Fruit fly (Drosophila melanogaster) whole organism, embryonic: ENCODE data around the gene CG13075.

Experiments used
- C15 ChIP-seq: fragments of 200-800 bp; sonication (Bioruptor generic); IDR thresholded peaks from 3 replicates; pipeline ENCODE4 v1.3.6; 2022; ENCODE audit warnings: missing biosample characterization, missing genetic modification characterization
- CG3838 ChIP-seq: fragments of 200-800 bp; sonication (Bioruptor generic); optimal IDR thresholded peaks from 3 replicates; lab custom pipeline; 2016; ENCODE audit warnings: missing biosample characterization, missing genetic modification characterization
- D ChIP-seq, 2 experiments: fragments of 200-800 bp in 1 of 2; fragments of >200 bp in 1 of 2; sonication (Bioruptor generic) in 1 of 2; optimal IDR thresholded peaks; 2 replicates in 1 of 2; 3 replicates in 1 of 2; lab custom pipeline; 2017; ENCODE audit warnings: mild to moderate bottlenecking in 1 of 2, missing biosample characterization in 1 of 2, missing genetic modification characterization in 1 of 2, missing genetic modification reagents in 1 of 2
- Eip74EF ChIP-seq, 2 experiments: fragments of 200-800 bp in 1 of 2; fragments of >200 bp in 1 of 2; sonication (Bioruptor generic) in 1 of 2; optimal IDR thresholded peaks; 2 replicates each; lab custom pipeline; 2017 to 2019; ENCODE audit warnings: missing biosample characterization in 2 of 2, missing genetic modification characterization in 2 of 2, mild to moderate bottlenecking in 1 of 2, moderate library complexity in 1 of 2
- bab2 ChIP-seq: fragments of 200-800 bp; sonication (Bioruptor generic); optimal IDR thresholded peaks from 2 replicates; lab custom pipeline; 2016; ENCODE audit warnings: missing biosample characterization, missing genetic modification characterization
- bcd ChIP-seq: fragments of 200-800 bp; sonication (Bioruptor generic); optimal IDR thresholded peaks from 2 replicates; lab custom pipeline; 2017; ENCODE audit warnings: missing biosample characterization, mild to moderate bottlenecking, missing genetic modification characterization
- da ChIP-seq: fragments of 200-800 bp; sonication (Bioruptor generic); optimal IDR thresholded peaks from 2 replicates; lab custom pipeline; 2016; ENCODE audit warnings: missing biosample characterization, missing genetic modification characterization
- sd ChIP-seq: fragments of 200-800 bp; sonication (Bioruptor generic); optimal IDR thresholded peaks from 3 replicates; lab custom pipeline; 2018; ENCODE audit warnings: missing biosample characterization, mild to moderate bottlenecking, missing genetic modification characterization, moderate library complexity
- sim ChIP-seq: fragments of 200-800 bp; sonication (Bioruptor generic); IDR thresholded peaks from 2 replicates; pipeline ENCODE4 v1.3.6; 2022; ENCODE audit warnings: missing biosample characterization, missing genetic modification characterization
- tx ChIP-seq: fragments of 200-800 bp; sonication (Bioruptor generic); optimal IDR thresholded peaks from 2 replicates; lab custom pipeline; 2016; ENCODE audit warnings: missing biosample characterization, missing genetic modification characterization

- no peak for TF ChIP-seq sd (tag; lab: Kevin White, UChicago)
- TF ChIP-seq Eip74EF (GFP tag; optimal IDR thresholded peaks at IDR 0.05; lab: Kevin White, UChicago): no peak
- TF ChIP-seq C15 (GFP tag; lab: Robert Waterston, UW): no peak
- no peak for TF ChIP-seq sim (GFP tag; lab: Robert Waterston, UW)
- TF ChIP-seq da (GFP tag; lab: Kevin White, UChicago): no peak
- no peak for TF ChIP-seq bcd (GFP tag; lab: Kevin White, UChicago)
- no peak for TF ChIP-seq tx (GFP tag; lab: Kevin White, UChicago)
- no peak for TF ChIP-seq CG3838
- TF ChIP-seq bab2 (GFP tag; lab: Kevin White, UChicago): no peak
- no peak for TF ChIP-seq D (optimal IDR thresholded peaks at IDR 0.05; lab: Kevin White, UChicago)
- no peak for TF ChIP-seq D (GFP tag; optimal IDR thresholded peaks at IDR 0.05; lab: Kevin White, UChicago)
Observed at dm6 chr3L:16051719-16052122, 32.1 kb upstream of the CG13075 start, which contains the start of gene Mbs.
